Worm (Caenorhabditis elegans) whole organism, L1 larva: Measurements from ENCODE around the gene T22B2.5.

Experiments used
- Y116A8C.19 ChIP-seq: sonication (generic microtip); optimal IDR thresholded peaks from 2 replicates; lab custom pipeline; 2016; ENCODE audit warnings: missing compliant biosample characterization, missing genetic modification characterization, borderline replicate concordance
- blmp-1 ChIP-seq: fragments of 150-350 bp; optimal IDR thresholded peaks from 2 replicates; lab custom pipeline; 2014; ENCODE audit warnings: missing biosample characterization, missing genetic modification characterization
- fkh-4 ChIP-seq: sonication (generic microtip); optimal IDR thresholded peaks from 2 replicates; lab custom pipeline; 2016; ENCODE audit warnings: missing compliant biosample characterization, missing genetic modification characterization, borderline replicate concordance
- lin-14 ChIP-seq: fragments of 200-800 bp; sonication (Bioruptor generic); optimal IDR thresholded peaks from 2 replicates; lab custom pipeline; 2018; ENCODE audit warnings: mild to moderate bottlenecking, missing genetic modification characterization, moderate library complexity, missing compliant biosample characterization
- lin-39 ChIP-seq: fragments of 150-350 bp; optimal IDR thresholded peaks from 2 replicates; lab custom pipeline; 2014; ENCODE audit warnings: missing biosample characterization, missing genetic modification reagents, missing genetic modification characterization
- nhr-20 ChIP-seq: sonication (generic microtip); optimal IDR thresholded peaks from 2 replicates; lab custom pipeline; 2016; ENCODE audit warnings: mild to moderate bottlenecking, missing genetic modification characterization, missing compliant biosample characterization
- snpc-4 ChIP-seq: fragments of 150-350 bp; optimal IDR thresholded peaks from 2 replicates; lab custom pipeline; 2014; ENCODE audit warnings: missing biosample characterization, missing genetic modification characterization
- unc-62 ChIP-seq: fragments of 150-350 bp; optimal IDR thresholded peaks from 2 replicates; lab custom pipeline; 2014; ENCODE audit warnings: missing biosample characterization, missing genetic modification reagents, missing genetic modification characterization
- zip-4 ChIP-seq: fragments of 200-800 bp; sonication (Bioruptor generic); optimal IDR thresholded peaks from 2 replicates; lab custom pipeline; 2018; ENCODE audit warnings: mild to moderate bottlenecking, missing genetic modification characterization, moderate library complexity, missing compliant biosample characterization

- TF ChIP-seq unc-62 (no peak), lin-14 (GFP tag; lab: Kevin White, UChicago) (no peak), blmp-1 (tag; lab: Kevin White, UChicago) (no peak), snpc-4 (no peak), Y116A8C.19 (no peak), zip-4 (GFP tag; lab: Kevin White, UChicago) (no peak), lin-39 (tag; lab: Kevin White, UChicago) (no peak), nhr-20 (tag; lab: Kevin White, UChicago) (no peak), fkh-4 (tag; lab: Kevin White, UChicago) (no peak)
Measured at ce11 chrX:3919689-3920088, 8.5 kb upstream of the T22B2.5 start.
